Fruit fly (Drosophila melanogaster) whole organism, embryonic: ENCODE results near the gene Caf1-55.

Source experiments
- Aef1 ChIP-seq: fragments of 200-800 bp; sonication (Bioruptor generic); IDR thresholded peaks from 3 replicates; pipeline ENCODE4 v1.3.6; 2022; ENCODE audit warnings: missing biosample characterization, missing genetic modification characterization
- Antp ChIP-seq: fragments of 200-800 bp; sonication (Bioruptor generic); optimal IDR thresholded peaks from 3 replicates; lab custom pipeline; 2016; ENCODE audit warnings: missing biosample characterization, missing genetic modification characterization
- CG10543 ChIP-seq: fragments of 200-800 bp; sonication (Bioruptor generic); optimal IDR thresholded peaks from 3 replicates; lab custom pipeline; 2017; ENCODE audit warnings: missing biosample characterization, mild to moderate bottlenecking, missing genetic modification characterization, moderate library complexity
- CG11723 ChIP-seq: fragments of 200-800 bp; sonication (Bioruptor generic); optimal IDR thresholded peaks from 2 replicates; lab custom pipeline; 2017; ENCODE audit warnings: missing biosample characterization, mild to moderate bottlenecking, missing genetic modification characterization
- CG12104 ChIP-seq: fragments of 200-800 bp; sonication (Bioruptor generic); optimal IDR thresholded peaks from 3 replicates; lab custom pipeline; 2016; ENCODE audit warnings: missing biosample characterization, missing genetic modification characterization
- CG14050 ChIP-seq: fragments of 200-800 bp; sonication (Bioruptor generic); IDR thresholded peaks from 3 replicates; pipeline ENCODE4 v1.3.6; 2022; ENCODE audit warnings: missing biosample characterization, missing genetic modification characterization
- CG15269 ChIP-seq: fragments of 200-800 bp; sonication (Bioruptor generic); optimal IDR thresholded peaks from 2 replicates; lab custom pipeline; 2018; ENCODE audit warnings: missing biosample characterization, mild to moderate bottlenecking, missing genetic modification characterization, moderate library complexity
- CG16779 ChIP-seq: fragments of 200-800 bp; sonication (Bioruptor generic); IDR thresholded peaks from 2 replicates; pipeline ENCODE4 v1.3.6; 2022; ENCODE audit warnings: missing biosample characterization, missing genetic modification characterization
- CG17359 ChIP-seq: fragments of 200-800 bp; sonication (Bioruptor generic); optimal IDR thresholded peaks from 3 replicates; lab custom pipeline; 2018; ENCODE audit warnings: missing biosample characterization, mild to moderate bottlenecking, missing genetic modification characterization, moderate library complexity
- CG17829 ChIP-seq: fragments of 200-800 bp; optimal IDR thresholded peaks from 2 replicates; lab custom pipeline; 2019; ENCODE audit warnings: missing biosample characterization, mild to moderate bottlenecking, missing genetic modification characterization, moderate library complexity
- CG18262 ChIP-seq: fragments of 200-800 bp; optimal IDR thresholded peaks from 3 replicates; lab custom pipeline; 2019; ENCODE audit warnings: missing biosample characterization, mild to moderate bottlenecking, missing genetic modification characterization, moderate library complexity
- CG18599 ChIP-seq: fragments of 200-800 bp; sonication (Bioruptor generic); optimal IDR thresholded peaks from 3 replicates; lab custom pipeline; 2017; ENCODE audit warnings: missing biosample characterization, missing genetic modification characterization, mild to moderate bottlenecking, moderate library complexity, missing genetic modification reagents
- CG2199 ChIP-seq: fragments of 200-800 bp; sonication (Bioruptor generic); IDR thresholded peaks from 3 replicates; pipeline ENCODE4 v1.3.6; 2022; ENCODE audit warnings: missing biosample characterization, missing genetic modification characterization
- CG3065 ChIP-seq: fragments of 200-800 bp; sonication (Bioruptor generic); optimal IDR thresholded peaks from 2 replicates; lab custom pipeline; 2016; ENCODE audit warnings: missing biosample characterization, missing genetic modification characterization
- CG31365 ChIP-seq: fragments of 200-800 bp; sonication (Bioruptor generic); optimal IDR thresholded peaks from 2 replicates; lab custom pipeline; 2018; ENCODE audit warnings: missing biosample characterization, mild to moderate bottlenecking, missing genetic modification characterization
- CG3281 ChIP-seq: fragments of 200-800 bp; sonication (Bioruptor generic); optimal IDR thresholded peaks from 3 replicates; lab custom pipeline; 2017; ENCODE audit warnings: missing biosample characterization, mild to moderate bottlenecking, missing genetic modification characterization
- CG4424 ChIP-seq: fragments of 200-800 bp; sonication (Bioruptor generic); optimal IDR thresholded peaks from 3 replicates; lab custom pipeline; 2016; ENCODE audit warnings: missing biosample characterization, missing genetic modification characterization
- CG6689 ChIP-seq: fragments of 200-800 bp; sonication (Bioruptor generic); IDR thresholded peaks from 2 replicates; pipeline ENCODE4 v1.3.6; 2022; ENCODE audit warnings: missing biosample characterization, missing genetic modification characterization
- CG7987 ChIP-seq: fragments of 200-800 bp; sonication (Bioruptor generic); optimal IDR thresholded peaks from 2 replicates; lab custom pipeline; 2018; ENCODE audit warnings: missing biosample characterization, mild to moderate bottlenecking, missing genetic modification characterization, moderate library complexity
- CG9727 ChIP-seq: fragments of 200-800 bp; sonication (Bioruptor generic); optimal IDR thresholded peaks from 3 replicates; lab custom pipeline; 2017; ENCODE audit warnings: missing biosample characterization, mild to moderate bottlenecking, missing genetic modification characterization
- Dad ChIP-seq: fragments of 200-800 bp; sonication (Bioruptor generic); optimal IDR thresholded peaks from 3 replicates; lab custom pipeline; 2016; ENCODE audit warnings: missing biosample characterization, missing genetic modification characterization
- Deaf1 ChIP-seq: fragments of 200-800 bp; optimal IDR thresholded peaks from 3 replicates; lab custom pipeline; 2019; ENCODE audit warnings: missing biosample characterization, mild to moderate bottlenecking, missing genetic modification characterization, moderate library complexity
- Dref ChIP-seq: fragments of 200-800 bp; sonication (Bioruptor generic); IDR thresholded peaks from 2 replicates; pipeline ENCODE4 v1.3.6; 2022; ENCODE audit warnings: missing biosample characterization, missing genetic modification characterization
- Gug ChIP-seq: fragments of 200-800 bp; sonication (Bioruptor generic); IDR thresholded peaks from 4 replicates; pipeline ENCODE4 v1.3.6; 2022; ENCODE audit warnings: missing biosample characterization, missing genetic modification characterization
- Hand ChIP-seq: fragments of 200-800 bp; sonication (Bioruptor generic); optimal IDR thresholded peaks from 2 replicates; lab custom pipeline; 2017; ENCODE audit warnings: mild to moderate bottlenecking, missing biosample characterization, missing genetic modification reagents, missing genetic modification characterization
- HmgD ChIP-seq: fragments of 200-800 bp; sonication (Bioruptor generic); optimal IDR thresholded peaks from 3 replicates; lab custom pipeline; 2016; ENCODE audit warnings: missing biosample characterization, missing genetic modification characterization
- MESR4 ChIP-seq: fragments of 200-800 bp; sonication (Bioruptor generic); optimal IDR thresholded peaks from 2 replicates; lab custom pipeline; 2018; ENCODE audit warnings: missing biosample characterization, mild to moderate bottlenecking, missing genetic modification characterization, moderate library complexity
- NFAT ChIP-seq: fragments of 200-800 bp; sonication (Bioruptor generic); IDR thresholded peaks from 2 replicates; pipeline ENCODE4 v1.3.6; 2022; ENCODE audit warnings: missing biosample characterization, missing genetic modification characterization
- Nf-YB ChIP-seq: fragments of 200-800 bp; sonication (Bioruptor generic); optimal IDR thresholded peaks from 3 replicates; lab custom pipeline; 2019; ENCODE audit warnings: missing biosample characterization, mild to moderate bottlenecking, missing genetic modification characterization, moderate library complexity
- Ssrp ChIP-seq: fragments of 200-800 bp; sonication (Bioruptor generic); optimal IDR thresholded peaks from 2 replicates; lab custom pipeline; 2018; ENCODE audit warnings: missing biosample characterization, mild to moderate bottlenecking, missing genetic modification characterization, moderate library complexity
- ara ChIP-seq: fragments of 200-800 bp; sonication (Bioruptor generic); IDR thresholded peaks from 2 replicates; pipeline ENCODE4 v1.3.6; 2022; ENCODE audit warnings: missing biosample characterization, missing genetic modification characterization
- ato ChIP-seq: fragments of 200-800 bp; sonication (Bioruptor generic); IDR thresholded peaks from 2 replicates; pipeline ENCODE4 v1.3.6; 2022; ENCODE audit warnings: missing biosample characterization, missing genetic modification characterization; ENCODE audit not compliant: partially characterized antibody
- btn ChIP-seq: fragments of 200-800 bp; sonication (Bioruptor generic); optimal IDR thresholded peaks from 2 replicates; lab custom pipeline; 2016; ENCODE audit warnings: missing biosample characterization, missing genetic modification characterization
- cas ChIP-seq: fragments of 200-800 bp; sonication (Bioruptor generic); IDR thresholded peaks from 2 replicates; pipeline ENCODE4 v1.3.6; 2022; ENCODE audit warnings: missing biosample characterization, missing genetic modification characterization
- dm ChIP-seq: fragments of 200-800 bp; sonication (Bioruptor generic); optimal IDR thresholded peaks from 3 replicates; lab custom pipeline; 2016; ENCODE audit warnings: missing biosample characterization, missing genetic modification characterization
- dysf ChIP-seq: fragments of 200-800 bp; sonication (Bioruptor generic); IDR thresholded peaks from 3 replicates; pipeline ENCODE4 v1.3.6; 2022; ENCODE audit warnings: missing biosample characterization, missing genetic modification characterization
- gsb-n ChIP-seq: fragments of 200-800 bp; sonication (Bioruptor generic); optimal IDR thresholded peaks from 3 replicates; lab custom pipeline; 2018; ENCODE audit warnings: missing biosample characterization, mild to moderate bottlenecking, missing genetic modification characterization
- jigr1 ChIP-seq: fragments of 200-800 bp; sonication (Bioruptor generic); IDR thresholded peaks from 3 replicates; pipeline ENCODE4 v1.3.6; 2022; ENCODE audit warnings: missing biosample characterization, missing genetic modification characterization
- kah ChIP-seq: fragments of 200-800 bp; sonication (Bioruptor generic); optimal IDR thresholded peaks from 2 replicates; lab custom pipeline; 2018; ENCODE audit warnings: missing biosample characterization, mild to moderate bottlenecking, missing genetic modification characterization
- p53 ChIP-seq: fragments of 200-800 bp; sonication (Bioruptor generic); optimal IDR thresholded peaks from 2 replicates; lab custom pipeline; 2016; ENCODE audit warnings: missing biosample characterization, missing genetic modification characterization
- prd ChIP-seq, 3 experiments: fragments of >200 bp in 2 of 3; fragments of 200-800 bp in 1 of 3; sonication (Bioruptor generic) in 1 of 3; optimal IDR thresholded peaks in 2 of 3; IDR thresholded peaks in 1 of 3; 2 replicates in 2 of 3; 3 replicates in 1 of 3; pipeline versions ENCODE4 v1.3.6 to Lab custom; 2017 to 2022; ENCODE audit warnings: missing biosample characterization in 1 of 3, missing genetic modification characterization in 1 of 3
- salm ChIP-seq: fragments of 200-800 bp; sonication (Bioruptor generic); optimal IDR thresholded peaks from 2 replicates; lab custom pipeline; 2018; ENCODE audit warnings: missing biosample characterization, mild to moderate bottlenecking, missing genetic modification characterization
- scrt ChIP-seq: fragments of 200-800 bp; sonication (Bioruptor generic); optimal IDR thresholded peaks from 2 replicates; lab custom pipeline; 2018; ENCODE audit warnings: missing biosample characterization, mild to moderate bottlenecking, missing genetic modification characterization, moderate library complexity
- sima ChIP-seq: fragments of 200-800 bp; sonication (Bioruptor generic); optimal IDR thresholded peaks from 2 replicates; lab custom pipeline; 2016; ENCODE audit warnings: missing biosample characterization, missing genetic modification characterization
- tin ChIP-seq: fragments of 200-800 bp; sonication (Bioruptor generic); optimal IDR thresholded peaks from 3 replicates; lab custom pipeline; 2016; ENCODE audit warnings: missing biosample characterization, missing genetic modification characterization
- tx ChIP-seq: fragments of 200-800 bp; sonication (Bioruptor generic); optimal IDR thresholded peaks from 2 replicates; lab custom pipeline; 2016; ENCODE audit warnings: missing biosample characterization, missing genetic modification characterization
- unpg ChIP-seq: fragments of 200-800 bp; sonication (Bioruptor generic); optimal IDR thresholded peaks from 3 replicates; lab custom pipeline; 2018; ENCODE audit warnings: missing biosample characterization, mild to moderate bottlenecking, missing genetic modification characterization, moderate library complexity
- vvl ChIP-seq: fragments of 200-800 bp; sonication (Bioruptor generic); IDR thresholded peaks from 2 replicates; pipeline ENCODE4 v1.3.6; 2022; ENCODE audit warnings: missing biosample characterization, missing genetic modification characterization

Caf1-55 gene

DNA sequence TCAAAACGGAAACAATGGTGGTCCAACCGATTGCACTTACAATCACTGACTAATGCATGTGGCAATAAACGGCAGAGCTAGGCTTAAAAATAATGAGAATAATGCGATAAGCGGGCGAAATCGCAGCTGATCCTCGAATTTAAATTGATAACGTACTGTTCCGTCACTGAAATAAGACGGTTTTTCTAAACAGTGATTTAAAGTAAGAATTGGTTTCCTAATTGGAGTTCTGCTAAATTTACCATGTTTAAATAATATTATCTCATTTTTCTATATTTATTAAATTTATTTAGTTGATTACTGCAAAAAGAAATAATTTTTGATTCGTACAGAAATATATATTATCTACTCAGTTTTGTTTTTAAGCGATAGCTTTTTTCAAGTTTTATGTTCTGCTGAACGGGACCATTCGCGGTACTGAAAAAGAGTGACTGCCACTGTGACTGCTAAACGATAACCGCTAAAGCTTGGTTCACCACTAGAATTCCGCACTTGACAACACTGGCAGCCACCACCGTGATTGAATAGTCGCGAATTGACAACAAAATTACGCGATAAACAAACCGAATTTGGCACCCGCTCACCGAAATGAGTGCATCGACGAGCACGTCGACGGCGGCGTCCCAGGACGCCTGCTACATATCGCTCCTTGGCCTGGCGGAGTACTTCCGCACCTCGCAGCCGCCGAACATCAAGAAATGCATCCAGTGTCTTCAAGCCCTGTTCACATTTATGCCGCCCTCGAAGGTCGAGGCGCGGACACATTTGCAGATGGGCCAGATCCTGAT is 16.5 kb upstream of the Caf1-55 start, which contains the start of the genes Spn88Eb and Mau2 (continued):
- TF ChIP-seq CG18599 (peak; percentile 72), tx (GFP tag; lab: Kevin White, UChicago) (peak; percentile 9), Aef1 (GFP tag; lab: Robert Waterston, UW) (peak; percentile 69), Dad (peak; percentile 69), CG31365 (tag; lab: Kevin White, UChicago) (no peak), CG15269 (no peak), prd (optimal IDR thresholded peaks at IDR 0.05; lab: Kevin White, UChicago) (no peak), prd (GFP tag; IDR thresholded peaks at IDR 0.05; lab: Robert Waterston, UW) (peak; percentile 80), tin (GFP tag; lab: Kevin White, UChicago) (peak; percentile 69), MESR4 (peak; percentile 67), CG17359 (tag; lab: Kevin White, UChicago) (peak; percentile 43), CG11723 (GFP tag; lab: Kevin White, UChicago) (no peak), Gug (GFP tag; lab: Robert Waterston, UW) (peak; percentile 88), unpg (GFP tag; lab: Kevin White, UChicago) (no peak), CG4424 (GFP tag; lab: Kevin White, UChicago) (peak; percentile 70), CG3065 (GFP tag; lab: Kevin White, UChicago) (no peak), CG12104 (peak; percentile 8), CG6689 (GFP tag; lab: Robert Waterston, UW) (0 out of 2 replicates have a peak, but pooled peaks have one; percentile 34), CG18262 (peak; percentile 55), salm (tag; lab: Kevin White, UChicago) (no peak), Dref (GFP tag; lab: Robert Waterston, UW) (peak; percentile 73), CG9727 (peak; percentile 48), Hand (GFP tag; lab: Kevin White, UChicago) (no peak), cas (GFP tag; lab: Robert Waterston, UW) (peak; percentile 47; the same call in 1 of the 2 replicates), CG14050 (peak; percentile 34; the same call in 2 of the 3 replicates), btn (GFP tag; lab: Kevin White, UChicago) (no peak), CG3281 (GFP tag; lab: Kevin White, UChicago) (peak; percentile 56), vvl (peak; percentile 83), sima (no peak), CG2199 (GFP tag; lab: Robert Waterston, UW) (0 out of 3 replicates have a peak, but pooled peaks have one; percentile 40), dysf (peak; percentile 80), NFAT (GFP tag; lab: Robert Waterston, UW) (peak; percentile 90), CG7987 (peak; percentile 10), CG16779 (GFP tag; lab: Robert Waterston, UW) (0 out of 2 replicates have a peak, but pooled peaks have one; percentile 38), ara (GFP tag; lab: Robert Waterston, UW) (peak; percentile 43; the same call in 1 of the 2 replicates), ato (GFP tag; lab: Robert Waterston, UW) (peak; percentile 23; the same call in 1 of the 2 replicates), p53 (peak; percentile 26), dm (GFP tag; lab: Kevin White, UChicago) (peak; percentile 49), CG10543 (GFP tag; lab: Kevin White, UChicago) (peak; percentile 64), scrt (GFP tag; lab: Kevin White, UChicago) (no peak), CG17829 (tag; lab: Kevin White, UChicago) (peak; percentile 77), jigr1 (GFP tag; lab: Robert Waterston, UW) (no peak), Ssrp (tag; lab: Kevin White, UChicago) (peak; percentile 31), gsb-n (no peak), HmgD (peak; percentile 64), Deaf1 (tag; lab: Kevin White, UChicago) (no peak), Nf-YB (GFP tag; lab: Kevin White, UChicago) (no peak), Antp (GFP tag; lab: Kevin White, UChicago) (peak; percentile 75), kah (GFP tag; lab: Kevin White, UChicago) (peak; percentile 4)
